Worm (Caenorhabditis elegans) whole organism, L1 larva: ENCODE results near the gene Y57E12B.11.

Experiments
- blmp-1 ChIP-seq: fragments of 150-350 bp; optimal IDR thresholded peaks from 2 replicates; lab custom pipeline; 2014; ENCODE audit warnings: missing biosample characterization, missing genetic modification characterization
- ceh-8 ChIP-seq: fragments of 200-800 bp; sonication (Bioruptor generic); optimal IDR thresholded peaks from 2 replicates; lab custom pipeline; 2018; ENCODE audit warnings: mild to moderate bottlenecking, missing genetic modification characterization, moderate library complexity, missing compliant biosample characterization
- dpl-1 ChIP-seq, 3 experiments: fragments of 150-350 bp in 2 of 3; sonication (generic microtip) in 1 of 3; optimal IDR thresholded peaks; 2 replicates each; lab custom pipeline; 2014 to 2017; ENCODE audit warnings: missing biosample characterization in 3 of 3, missing genetic modification characterization in 3 of 3, missing genetic modification reagents in 3 of 3
- lin-35 ChIP-seq, 2 experiments: fragments of 150-350 bp; optimal IDR thresholded peaks; 2 replicates each; lab custom pipeline; 2014; ENCODE audit warnings: missing biosample characterization in 2 of 2, missing genetic modification characterization in 2 of 2, missing genetic modification reagents in 2 of 2
- nhr-84 ChIP-seq: sonication (generic microtip); optimal IDR thresholded peaks from 2 replicates; lab custom pipeline; 2017; ENCODE audit warnings: missing biosample characterization, missing genetic modification characterization
- nhr-85 ChIP-seq: sonication (generic microtip); peaks from one replicate; lab custom pipeline; 2016; ENCODE audit warnings: missing genetic modification characterization, inconsistent platforms, missing compliant biosample characterization
- sox-4 ChIP-seq: sonication (generic microtip); optimal IDR thresholded peaks from 2 replicates; lab custom pipeline; 2016; ENCODE audit warnings: missing genetic modification characterization, missing compliant biosample characterization
- tbx-2 ChIP-seq: sonication (generic microtip); optimal IDR thresholded peaks from 2 replicates; lab custom pipeline; 2016; ENCODE audit warnings: missing genetic modification characterization, missing compliant biosample characterization

DNA sequence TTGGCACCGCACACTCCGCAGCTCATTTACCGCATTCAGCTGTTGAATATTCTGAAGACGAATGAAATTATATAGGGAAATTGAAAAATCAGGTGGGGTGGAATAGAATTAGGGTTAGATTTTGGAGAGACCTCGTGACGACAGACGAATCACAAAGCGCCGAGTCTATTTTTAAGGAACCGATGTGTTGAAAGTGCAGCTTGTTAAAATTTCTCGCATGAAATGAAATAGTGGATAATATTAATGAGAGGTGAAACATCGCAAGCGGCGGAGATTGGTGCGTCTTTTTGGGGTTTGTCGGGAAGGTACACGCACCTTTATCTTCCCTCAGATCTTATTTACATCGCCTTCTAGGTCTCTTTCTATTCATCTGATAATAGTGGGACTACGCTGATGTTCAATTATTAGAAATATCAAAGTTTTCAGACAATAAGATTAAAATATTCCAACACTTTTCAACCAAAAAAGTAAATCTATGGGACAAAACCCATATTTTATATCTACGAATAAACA lies 40.0 kb upstream of the Y57E12B.11 start, which contains the start of gene nhr-140:
- no peak for TF ChIP-seq tbx-2 (tag; lab: Kevin White, UChicago)
- no peak for TF ChIP-seq lin-35 (GFP tag; optimal IDR thresholded peaks at IDR 0.05; lab: Kevin White, UChicago)
- no peak for TF ChIP-seq sox-4 (tag; lab: Kevin White, UChicago)
- no peak for TF ChIP-seq dpl-1 (GFP tag; optimal IDR thresholded peaks at IDR 0.05; lab: Kevin White, UChicago)
- TF ChIP-seq blmp-1 (tag; lab: Kevin White, UChicago) = no peak
- TF ChIP-seq nhr-84 (tag; lab: Kevin White, UChicago) = no peak
- TF ChIP-seq nhr-85 (tag; lab: Kevin White, UChicago) = peak; percentile 60
- TF ChIP-seq ceh-8 (GFP tag; lab: Kevin White, UChicago) = no peak
